Fruit fly (Drosophila melanogaster): ENCODE measurements around the gene pns.

pns gene

DNA sequence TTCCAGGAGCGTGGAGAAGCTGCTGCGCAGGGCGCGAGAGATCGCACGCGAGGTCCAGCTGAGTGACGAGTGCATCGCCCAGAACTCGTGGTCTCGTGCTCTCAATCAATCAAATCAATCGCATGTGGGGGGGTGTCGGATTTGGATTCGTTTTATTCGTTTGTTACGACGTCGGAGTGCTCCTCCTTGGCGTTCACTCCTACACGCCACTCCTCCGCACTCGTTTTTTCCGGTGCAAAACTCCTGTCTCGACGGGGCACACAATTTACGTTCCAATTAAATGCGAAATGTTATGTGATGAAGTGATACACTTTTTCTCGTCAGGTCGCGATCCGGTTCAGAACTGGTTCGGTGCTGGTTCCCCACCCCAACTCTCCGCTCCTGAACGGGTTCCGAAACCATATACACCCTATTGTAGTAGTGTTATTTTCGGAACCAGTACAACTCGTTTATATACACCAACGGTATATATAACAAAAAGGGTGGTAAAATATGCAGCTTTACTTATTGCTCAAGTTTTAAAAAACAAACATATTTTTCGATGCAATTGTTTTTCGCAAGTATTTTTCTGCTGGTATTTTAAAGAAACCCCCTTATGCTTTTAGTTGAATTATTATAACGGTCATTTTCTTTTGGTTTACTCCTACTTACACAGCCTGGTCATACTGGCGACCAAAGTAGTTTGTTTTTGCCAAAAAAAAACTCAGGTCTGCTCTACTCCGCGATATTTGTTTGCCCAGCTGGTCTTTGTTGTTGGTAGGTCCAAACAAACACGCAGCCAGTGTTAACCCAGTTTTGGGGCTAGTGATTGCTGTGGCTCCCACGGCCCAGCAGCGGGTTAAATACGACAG lies at the start of gene pns, which contains the start of gene CG12091 (continued):
- TF ChIP-seq CG13424 (tag; optimal IDR thresholded peaks at IDR 0.05) (peak; percentile 76), C15 (GFP tag; IDR thresholded peaks at IDR 0.05) (no peak), org-1 (GFP tag; optimal IDR thresholded peaks at IDR 0.05) (peak; percentile 12), CG14667 (GFP tag; IDR thresholded peaks at IDR 0.05) (0 out of 2 replicates have a peak, but pooled peaks have one; percentile 10), bsh (GFP tag; optimal IDR thresholded peaks at IDR 0.05) (peak in 1 of 2 experiments; percentile 56), CG9437 (GFP tag; optimal IDR thresholded peaks at IDR 0.05) (peak; percentile 52), CG2202 (tag; optimal IDR thresholded peaks at IDR 0.05) (peak; percentile 52), twi (tag; optimal IDR thresholded peaks at IDR 0.05) (peak; percentile 55), gfzf (GFP tag; optimal IDR thresholded peaks at IDR 0.05) (peak; percentile 93), CG4707 (GFP tag; optimal IDR thresholded peaks at IDR 0.05) (peak; percentile 38), CG17612 (GFP tag; IDR thresholded peaks at IDR 0.05) (no peak), CG17385 (GFP tag; optimal IDR thresholded peaks at IDR 0.05) (peak; percentile 51), CG11456 (GFP tag; IDR thresholded peaks at IDR 0.05) (peak; percentile 74), sens-2 (GFP tag; IDR thresholded peaks at IDR 0.05) (peak; percentile 44; the same call in 1 of the 2 replicates), gt (GFP tag; IDR thresholded peaks at IDR 0.05) (no peak), Hsf (GFP tag; optimal IDR thresholded peaks at IDR 0.05) (peak; percentile 73), Xbp1 (GFP tag; optimal IDR thresholded peaks at IDR 0.05) (peak; percentile 71), CG1647 (GFP tag; optimal IDR thresholded peaks at IDR 0.05) (peak; percentile 35), Aef1 (GFP tag; IDR thresholded peaks at IDR 0.05) (peak; percentile 29; the same call in 2 of the 3 replicates), kah (GFP tag; optimal IDR thresholded peaks at IDR 0.05) (peak; percentile 4), CG18619 (GFP tag; optimal IDR thresholded peaks at IDR 0.05) (peak; percentile 44), nmo (GFP tag; optimal IDR thresholded peaks at IDR 0.05) (peak; percentile 80), Gsc (GFP tag; IDR thresholded peaks at IDR 0.05) (no peak), kay (GFP tag; optimal IDR thresholded peaks at IDR 0.05) (peak; percentile 57), Rx (GFP tag; IDR thresholded peaks at IDR 0.05) (0 out of 2 replicates have a peak, but pooled peaks have one; percentile 44), bigmax (GFP tag; optimal IDR thresholded peaks at IDR 0.05) (peak; percentile 7), PHDP (tag; optimal IDR thresholded peaks at IDR 0.05) (peak; percentile 70), Fer1 (GFP tag; optimal IDR thresholded peaks at IDR 0.05) (peak; percentile 60), hkb (optimal IDR thresholded peaks at IDR 0.05) (peak; percentile 39), hkb (GFP tag; IDR thresholded peaks at IDR 0.05) (peak; percentile 64), CG34422 (GFP tag; IDR thresholded peaks at IDR 0.05) (peak; percentile 59; the same call in 1 of the 3 replicates), fru (optimal IDR thresholded peaks at IDR 0.05) (no peak), CG12769 (tag; optimal IDR thresholded peaks at IDR 0.05) (no peak), h (optimal IDR thresholded peaks at IDR 0.05) (no peak), Fer3 (tag; optimal IDR thresholded peaks at IDR 0.05) (peak; percentile 56), tup (GFP tag; optimal IDR thresholded peaks at IDR 0.05) (no peak), Ravus (GFP tag; IDR thresholded peaks at IDR 0.05) (no peak), danr (GFP tag; IDR thresholded peaks at IDR 0.05) (no peak), rib (GFP tag; IDR thresholded peaks at IDR 0.05) (no peak), CG17186 (GFP tag; optimal IDR thresholded peaks at IDR 0.05) (peak; percentile 45), CG17328 (GFP tag; IDR thresholded peaks at IDR 0.05) (peak; percentile 76; the same call in 1 of the 2 replicates), cwo (GFP tag; optimal IDR thresholded peaks at IDR 0.05) (peak; percentile 69), corto (GFP tag; optimal IDR thresholded peaks at IDR 0.05) (no peak), CG3995 (GFP tag; optimal IDR thresholded peaks at IDR 0.05) (peak; percentile 64), CG11723 (GFP tag; optimal IDR thresholded peaks at IDR 0.05) (no peak), lmd (GFP tag; IDR thresholded peaks at IDR 0.05) (peak; percentile 60; the same call in 1 of the 2 replicates), CG32772 (GFP tag; IDR thresholded peaks at IDR 0.05) (0 out of 2 replicates have a peak, but pooled peaks have one; percentile 19), klu (GFP tag; IDR thresholded peaks at IDR 0.05) (peak; percentile 53; the same call in 1 of the 2 replicates), CG4360 (GFP tag; IDR thresholded peaks at IDR 0.05) (peak; percentile 18; the same call in 1 of the 2 replicates), H15 (GFP tag; IDR thresholded peaks at IDR 0.05) (no peak)

Data from whole organism, embryonic.